Worm (Caenorhabditis elegans) whole organism, L1 larva: ENCODE measurements around the gene cyy-1.

Source experiments
- C04F5.9 ChIP-seq: sonication (generic microtip); optimal IDR thresholded peaks from 2 replicates; lab custom pipeline; 2016; ENCODE audit warnings: missing genetic modification characterization, missing compliant biosample characterization
- C16A3.4 ChIP-seq: fragments of 150-350 bp; optimal IDR thresholded peaks from 2 replicates; lab custom pipeline; 2014; ENCODE audit warnings: missing biosample characterization, missing genetic modification characterization
- Y116A8C.19 ChIP-seq: sonication (generic microtip); optimal IDR thresholded peaks from 2 replicates; lab custom pipeline; 2016; ENCODE audit warnings: missing compliant biosample characterization, missing genetic modification characterization, borderline replicate concordance
- ama-1 ChIP-seq: fragments of 150-350 bp; optimal IDR thresholded peaks from 2 replicates; lab custom pipeline; 2014
- ceh-82 ChIP-seq, 3 experiments: fragments of 150-350 bp in 1 of 3; sonication (generic microtip) in 2 of 3; optimal IDR thresholded peaks; 2 replicates each; lab custom pipeline; 2014 to 2017; ENCODE audit warnings: missing biosample characterization in 3 of 3, missing genetic modification characterization in 3 of 3
- ceh-88 ChIP-seq: fragments of 200-800 bp; sonication (Bioruptor generic); IDR thresholded peaks from 2 replicates; pipeline ENCODE4 v1.3.6; 2022; ENCODE audit warnings: missing genetic modification characterization, missing compliant biosample characterization
- efl-1 ChIP-seq, 4 experiments: fragments of 150-350 bp; optimal IDR thresholded peaks in 3 of 4; peaks in 1 of 4; 1 replicate in 1 of 4; 2 replicates in 3 of 4; lab custom pipeline; 2014; ENCODE audit warnings: missing biosample characterization in 2 of 4, missing genetic modification characterization in 2 of 4, missing genetic modification reagents in 2 of 4
- efl-3 ChIP-seq: fragments of 200-800 bp; sonication (Bioruptor generic); optimal IDR thresholded peaks from 2 replicates; lab custom pipeline; 2018; ENCODE audit warnings: mild to moderate bottlenecking, missing genetic modification characterization, missing compliant biosample characterization
- egl-13 ChIP-seq: sonication (generic microtip); optimal IDR thresholded peaks from 2 replicates; lab custom pipeline; 2016; ENCODE audit warnings: missing genotype, missing genetic modification reagents, missing genetic modification characterization, missing compliant biosample characterization
- egl-27 ChIP-seq, 2 experiments: fragments of 150-350 bp in 1 of 2; sonication (generic microtip); optimal IDR thresholded peaks; 3 replicates each; lab custom pipeline; 2017 to 2018; ENCODE audit warnings: missing biosample characterization in 2 of 2, missing genetic modification characterization in 2 of 2, missing genetic modification reagents in 2 of 2
- ets-5 ChIP-seq: fragments of 200-800 bp; sonication (Bioruptor generic); IDR thresholded peaks from 2 replicates; pipeline ENCODE4 v1.3.6; 2022; ENCODE audit warnings: missing genetic modification characterization, missing compliant biosample characterization
- fkh-4 ChIP-seq: sonication (generic microtip); optimal IDR thresholded peaks from 2 replicates; lab custom pipeline; 2016; ENCODE audit warnings: missing compliant biosample characterization, missing genetic modification characterization, borderline replicate concordance
- fos-1 ChIP-seq: fragments of 150-350 bp; optimal IDR thresholded peaks from 2 replicates; lab custom pipeline; 2014; ENCODE audit warnings: missing biosample characterization, missing genetic modification characterization
- grh-1 ChIP-seq: fragments of 200-800 bp; sonication (Bioruptor generic); IDR thresholded peaks from 2 replicates; pipeline ENCODE4 v1.3.6; 2022; ENCODE audit warnings: missing genetic modification reagents, missing genetic modification characterization, missing compliant biosample characterization
- hlh-17 ChIP-seq: fragments of 200-800 bp; sonication (Bioruptor generic); optimal IDR thresholded peaks from 2 replicates; lab custom pipeline; 2018; ENCODE audit warnings: missing genetic modification characterization, mild to moderate bottlenecking, missing compliant biosample characterization, moderate library complexity, borderline replicate concordance
- hpl-2 ChIP-seq: fragments of 150-350 bp; optimal IDR thresholded peaks from 2 replicates; lab custom pipeline; 2014; ENCODE audit warnings: missing biosample characterization, missing genetic modification reagents, missing genetic modification characterization
- isw-1 ChIP-seq: fragments of 200-800 bp; sonication (Bioruptor generic); IDR thresholded peaks from 2 replicates; pipeline ENCODE4 v1.3.6; 2022; ENCODE audit warnings: missing genetic modification characterization, missing compliant biosample characterization
- jun-1 ChIP-seq: fragments of 150-350 bp; optimal IDR thresholded peaks from 2 replicates; lab custom pipeline; 2014; ENCODE audit warnings: missing biosample characterization, missing genetic modification reagents, missing genetic modification characterization
- lin-13 ChIP-seq: fragments of 150-350 bp; optimal IDR thresholded peaks from 2 replicates; lab custom pipeline; 2014; ENCODE audit warnings: missing biosample characterization, missing genetic modification reagents, missing genetic modification characterization
- lin-15B ChIP-seq: fragments of 150-350 bp; sonication (generic microtip); optimal IDR thresholded peaks from 3 replicates; lab custom pipeline; 2014; ENCODE audit warnings: missing biosample characterization, missing genetic modification characterization
- lir-3 ChIP-seq: sonication (generic microtip); optimal IDR thresholded peaks from 2 replicates; lab custom pipeline; 2016; ENCODE audit warnings: mild to moderate bottlenecking, missing genetic modification characterization, moderate library complexity, missing compliant biosample characterization; ENCODE audit not compliant: poor library complexity
- lsy-2 ChIP-seq, 2 experiments: fragments of 150-350 bp; optimal IDR thresholded peaks; 2 replicates each; lab custom pipeline; 2014; ENCODE audit warnings: missing biosample characterization in 2 of 2, missing genetic modification characterization in 2 of 2
- mdl-1 ChIP-seq, 2 experiments: fragments of 150-350 bp; optimal IDR thresholded peaks; 2 replicates each; lab custom pipeline; 2014 to 2017; ENCODE audit warnings: missing biosample characterization in 2 of 2, missing genetic modification characterization in 2 of 2, inconsistent platforms in 1 of 2
- nhr-11 ChIP-seq: fragments of 150-350 bp; optimal IDR thresholded peaks from 2 replicates; lab custom pipeline; 2014; ENCODE audit warnings: missing biosample characterization, missing genetic modification characterization
- nhr-28 ChIP-seq: fragments of 150-350 bp; optimal IDR thresholded peaks from 2 replicates; lab custom pipeline; 2014; ENCODE audit warnings: missing biosample characterization, missing genetic modification characterization
- nhr-71 ChIP-seq: sonication (generic microtip); optimal IDR thresholded peaks from 2 replicates; lab custom pipeline; 2016; ENCODE audit warnings: mild to moderate bottlenecking, missing genetic modification characterization, moderate library complexity, missing compliant biosample characterization
- nhr-77 ChIP-seq: fragments of 150-350 bp; optimal IDR thresholded peaks from 2 replicates; lab custom pipeline; 2014; ENCODE audit warnings: missing biosample characterization, missing genetic modification characterization
- pag-3 ChIP-seq: sonication (generic microtip); optimal IDR thresholded peaks from 2 replicates; lab custom pipeline; 2017; ENCODE audit warnings: missing genetic modification characterization, mild to moderate bottlenecking, missing compliant biosample characterization, antibody characterized with exemption, borderline replicate concordance; ENCODE audit not compliant: insufficient read depth
- pax-3 ChIP-seq: fragments of 200-800 bp; sonication (Bioruptor generic); optimal IDR thresholded peaks from 2 replicates; lab custom pipeline; 2018; ENCODE audit warnings: mild to moderate bottlenecking, missing genetic modification characterization, moderate library complexity, missing compliant biosample characterization
- rnt-1 ChIP-seq: sonication (generic microtip); optimal IDR thresholded peaks from 2 replicates; lab custom pipeline; 2016; ENCODE audit warnings: mild to moderate bottlenecking, missing genetic modification characterization, moderate library complexity, missing compliant biosample characterization
- skn-1 ChIP-seq: fragments of 150-350 bp; optimal IDR thresholded peaks from 2 replicates; lab custom pipeline; 2014; ENCODE audit warnings: missing biosample characterization, missing genetic modification characterization
- snu-23 ChIP-seq: sonication (generic microtip); optimal IDR thresholded peaks from 2 replicates; lab custom pipeline; 2016; ENCODE audit warnings: missing genetic modification characterization, missing compliant biosample characterization
- tlp-1 ChIP-seq: fragments of 150-350 bp; optimal IDR thresholded peaks from 2 replicates; lab custom pipeline; 2014; ENCODE audit warnings: missing biosample characterization, missing genetic modification characterization
- unc-62 ChIP-seq: fragments of 150-350 bp; optimal IDR thresholded peaks from 2 replicates; lab custom pipeline; 2014; ENCODE audit warnings: missing biosample characterization, missing genetic modification reagents, missing genetic modification characterization
- unc-86 ChIP-seq: sonication (generic microtip); optimal IDR thresholded peaks from 2 replicates; lab custom pipeline; 2016; ENCODE audit warnings: missing genetic modification characterization, missing compliant biosample characterization
- vab-15 ChIP-seq: sonication (generic microtip); optimal IDR thresholded peaks from 2 replicates; lab custom pipeline; 2017; ENCODE audit warnings: missing genotype, mild to moderate bottlenecking, missing genetic modification characterization, missing compliant biosample characterization
- xbp-1 ChIP-seq: sonication (generic microtip); optimal IDR thresholded peaks from 2 replicates; lab custom pipeline; 2016; ENCODE audit warnings: missing genetic modification characterization, missing compliant biosample characterization
- zip-4 ChIP-seq: fragments of 200-800 bp; sonication (Bioruptor generic); optimal IDR thresholded peaks from 2 replicates; lab custom pipeline; 2018; ENCODE audit warnings: mild to moderate bottlenecking, missing genetic modification characterization, moderate library complexity, missing compliant biosample characterization
- ztf-4 ChIP-seq: fragments of 150-350 bp; optimal IDR thresholded peaks from 2 replicates; lab custom pipeline; 2014; ENCODE audit warnings: missing biosample characterization, missing genetic modification characterization

cyy-1 gene

ce11 chrIII:8400478-8400877 lies 5.2 kb upstream of the cyy-1 start (continued):
- no peak for TF ChIP-seq efl-3 (GFP tag; lab: Kevin White, UChicago)
- no peak for TF ChIP-seq ceh-88 (GFP tag; lab: Robert Waterston, UW)
- TF ChIP-seq efl-1 (optimal IDR thresholded peaks at IDR 0.05; lab: Kevin White, UChicago) = no peak
- peak in 1 of 2 experiments; percentile 78 for TF ChIP-seq efl-1 (GFP tag; optimal IDR thresholded peaks at IDR 0.05 in 1 of 2; lab: Kevin White, UChicago)
- no peak for TF ChIP-seq xbp-1 (tag; lab: Kevin White, UChicago)
- no peak for TF ChIP-seq lsy-2 (tag; optimal IDR thresholded peaks at IDR 0.05; lab: Kevin White, UChicago)
- TF ChIP-seq ets-5 = no peak
- TF ChIP-seq fos-1 (tag; lab: Kevin White, UChicago) = no peak
- no peak for TF ChIP-seq nhr-28
- no peak for TF ChIP-seq unc-62
- peak in 1 of 2 experiments; percentile 23 for TF ChIP-seq mdl-1 (tag; optimal IDR thresholded peaks at IDR 0.05; lab: Kevin White, UChicago)

ce11 chrIII:8401887-8402286 lies 3.8 kb upstream of the cyy-1 start, which contains the start of gene lap-1:
Gene lap-1, minus strand, starts transcription at chrIII:8401928.
- TF ChIP-seq grh-1 (GFP tag; lab: Robert Waterston, UW) (no peak), lin-13 (no peak), egl-27 (tag; optimal IDR thresholded peaks at IDR 0.05; lab: Kevin White, UChicago) (no peak), pax-3 (no peak), ceh-82 (tag; optimal IDR thresholded peaks at IDR 0.05; lab: Kevin White, UChicago) (no peak)

DNA sequence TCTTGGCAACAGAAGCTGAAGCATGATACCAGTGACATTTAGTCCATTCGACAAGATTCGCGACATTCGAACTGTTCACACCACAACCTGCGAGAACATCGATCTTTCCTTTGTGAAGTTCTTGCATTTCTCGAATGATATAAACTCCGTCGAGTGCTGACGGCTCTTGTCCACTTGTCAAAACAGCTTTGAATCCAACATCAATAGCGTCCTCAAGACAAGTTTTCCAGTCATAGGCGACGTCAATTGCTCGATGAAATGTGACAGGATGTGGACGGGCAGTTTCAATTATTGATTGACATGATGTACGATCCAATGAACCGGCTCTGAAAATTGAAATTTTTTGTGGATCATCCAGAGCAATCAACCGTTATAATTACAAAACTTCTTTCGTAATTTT lies 3.0 kb upstream of the cyy-1 start:
- TF ChIP-seq C16A3.4 (tag; lab: Kevin White, UChicago) (no peak), jun-1 (tag; lab: Kevin White, UChicago) (no peak), fos-1 (tag; lab: Kevin White, UChicago) (no peak), fkh-4 (tag; lab: Kevin White, UChicago) (no peak), hpl-2 (no peak), tlp-1 (no peak), egl-13 (no peak), ztf-4 (no peak), pag-3 (tag; lab: Kevin White, UChicago) (no peak), lir-3 (tag; lab: Kevin White, UChicago) (no peak), unc-86 (tag; lab: Kevin White, UChicago) (no peak), Y116A8C.19 (no peak), nhr-11 (tag; lab: Kevin White, UChicago) (no peak), nhr-77 (tag; lab: Kevin White, UChicago) (no peak), nhr-71 (tag; lab: Kevin White, UChicago) (no peak), vab-15 (tag; lab: Kevin White, UChicago) (no peak), C04F5.9 (tag; lab: Kevin White, UChicago) (no peak), skn-1 (no peak)

- no peak for TF ChIP-seq hlh-17 (GFP tag; lab: Kevin White, UChicago)
- no peak for TF ChIP-seq lin-15B (tag; lab: Kevin White, UChicago)
- no peak for TF ChIP-seq unc-62
- no peak for TF ChIP-seq rnt-1 (tag; lab: Kevin White, UChicago)
- TF ChIP-seq isw-1 (GFP tag; lab: Robert Waterston, UW) = no peak
- no peak for TF ChIP-seq lsy-2 (tag; optimal IDR thresholded peaks at IDR 0.05; lab: Kevin White, UChicago)
- TF ChIP-seq C16A3.4 (tag; lab: Kevin White, UChicago) = no peak
- TF ChIP-seq ceh-88 (GFP tag; lab: Robert Waterston, UW) = no peak
- no peak for TF ChIP-seq ztf-4
- no peak for TF ChIP-seq fos-1 (tag; lab: Kevin White, UChicago)
- no peak for TF ChIP-seq ama-1
- no peak for TF ChIP-seq efl-1 (optimal IDR thresholded peaks at IDR 0.05; lab: Kevin White, UChicago)
- no peak for TF ChIP-seq efl-1 (GFP tag; optimal IDR thresholded peaks at IDR 0.05 in 1 of 2; lab: Kevin White, UChicago)
- TF ChIP-seq snu-23 = no peak
- TF ChIP-seq zip-4 (GFP tag; lab: Kevin White, UChicago) = no peak
- no peak for TF ChIP-seq Y116A8C.19
- no peak for TF ChIP-seq xbp-1 (tag; lab: Kevin White, UChicago)
Observed at ce11 chrIII:8403507-8403906, 2.2 kb upstream of the cyy-1 start, which contains the start of gene cutc-1. Gene cutc-1, minus strand, starts transcription at chrIII:8403607.
